Worm (Caenorhabditis elegans) whole organism, L1 larva: ENCODE measurements around the gene Y62E10A.24.

Experiments used
- egl-27 ChIP-seq, 2 experiments: fragments of 150-350 bp in 1 of 2; sonication (generic microtip); optimal IDR thresholded peaks; 3 replicates each; lab custom pipeline; 2017 to 2018; ENCODE audit warnings: missing biosample characterization in 2 of 2, missing genetic modification characterization in 2 of 2, missing genetic modification reagents in 2 of 2
- skn-1 ChIP-seq: fragments of 150-350 bp; optimal IDR thresholded peaks from 2 replicates; lab custom pipeline; 2014; ENCODE audit warnings: missing biosample characterization, missing genetic modification characterization
- tlp-1 ChIP-seq: fragments of 150-350 bp; optimal IDR thresholded peaks from 2 replicates; lab custom pipeline; 2014; ENCODE audit warnings: missing biosample characterization, missing genetic modification characterization

- no peak for TF ChIP-seq egl-27 (tag; optimal IDR thresholded peaks at IDR 0.05; lab: Kevin White, UChicago)
- no peak for TF ChIP-seq skn-1 (tag; lab: Kevin White, UChicago)
- TF ChIP-seq tlp-1 (tag; lab: Kevin White, UChicago): no peak
Observed at ce11 chrIV:13396375-13396774, 25.9 kb downstream of the Y62E10A.24 start.
